Worm (Caenorhabditis elegans): ENCODE results near the gene str-30.

The str-30 gene

DNA sequence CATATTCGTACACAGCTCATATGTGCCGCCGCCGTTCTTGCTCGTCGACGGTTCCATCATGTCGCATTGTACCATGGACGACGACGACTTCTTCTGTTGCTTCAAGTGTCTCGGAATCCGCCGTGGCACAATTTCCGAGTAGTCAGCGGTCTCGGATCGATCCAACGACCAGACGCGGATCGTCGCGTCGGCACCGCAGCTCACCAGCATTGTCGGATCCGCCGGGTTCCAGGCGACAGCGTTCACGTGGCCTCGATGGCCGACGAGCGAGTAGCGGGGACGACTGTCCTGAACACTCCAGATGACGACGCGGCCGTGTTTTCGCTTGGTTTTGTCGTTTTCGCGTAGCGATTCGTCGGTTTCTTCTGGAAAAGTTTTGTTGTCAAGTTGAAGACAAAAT, 25.5 kb downstream of the str-30 start:
- TF ChIP-seq ref-2 (tag; optimal IDR thresholded peaks at IDR 0.05), result no peak
- no peak for TF ChIP-seq pros-1 (tag; optimal IDR thresholded peaks at IDR 0.05)
- no peak for TF ChIP-seq pha-2 (tag; optimal IDR thresholded peaks at IDR 0.05)
- TF ChIP-seq unc-42 (tag; optimal IDR thresholded peaks at IDR 0.05), result no peak
- TF ChIP-seq sox-4 (tag; optimal IDR thresholded peaks at IDR 0.05), result no peak

- TF ChIP-seq Y22D7AL.16 (tag; optimal IDR thresholded peaks at IDR 0.05) (no peak), dve-1 (tag; optimal IDR thresholded peaks at IDR 0.05) (peak; percentile 5), pha-2 (tag; optimal IDR thresholded peaks at IDR 0.05) (no peak), K02D7.2 (tag; optimal IDR thresholded peaks at IDR 0.05) (no peak), nfya-1 (tag; optimal IDR thresholded peaks at IDR 0.05) (peak; percentile 47), ceh-18 (tag; optimal IDR thresholded peaks at IDR 0.05) (no peak), elt-4 (tag; optimal IDR thresholded peaks at IDR 0.05) (no peak), hlh-30 (tag; optimal IDR thresholded peaks at IDR 0.05; ENCODE audit: insufficient read depth) (peak; percentile 12), pros-1 (tag; optimal IDR thresholded peaks at IDR 0.05) (no peak), gmeb-2 (tag; optimal IDR thresholded peaks at IDR 0.05) (no peak), ceh-14 (tag; optimal IDR thresholded peaks at IDR 0.05) (no peak), odd-2 (tag; optimal IDR thresholded peaks at IDR 0.05) (no peak), ahr-1 (tag; optimal IDR thresholded peaks at IDR 0.05) (no peak), unc-55 (GFP tag; optimal IDR thresholded peaks at IDR 0.05) (peak; percentile 34)
Observed at ce11 chrV:3756887-3757286, 32.0 kb downstream of the str-30 start, which contains the start of gene gid-7. gid-7 (minus strand) TSS chrV:3757074.

DNA sequence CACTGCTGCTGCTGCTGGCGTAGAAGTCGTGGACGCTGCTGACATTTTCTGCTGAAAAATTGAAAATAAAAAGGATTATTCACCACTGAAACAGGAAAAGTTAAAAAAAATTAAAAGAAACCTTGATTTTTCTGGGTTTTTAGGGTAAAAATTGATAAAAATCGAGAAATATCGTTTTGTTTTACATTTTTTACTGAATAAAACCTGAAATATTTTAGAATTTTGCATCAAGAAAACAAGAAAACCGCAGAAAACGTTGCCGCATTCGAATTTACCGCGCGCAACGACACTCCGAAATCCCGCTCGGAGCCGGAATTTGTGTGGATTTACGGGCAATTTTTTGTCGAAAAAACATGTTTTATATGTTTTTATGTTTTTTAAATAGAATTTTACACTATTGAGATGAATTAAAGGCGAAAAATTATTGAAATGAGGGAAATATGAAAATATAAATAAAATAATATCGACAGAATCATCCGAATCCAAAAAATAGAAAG, 34.6 kb downstream of the str-30 start, which contains the start of gene chk-1:
Gene chk-1 (minus strand): TSS at position 51 of the 497 bp plus-strand sequence.
- TF ChIP-seq dmd-4 (tag; optimal IDR thresholded peaks at IDR 0.05; ENCODE audit: borderline replicate concordance), result no peak
- peak; percentile 34 for TF ChIP-seq nfya-1 (tag; optimal IDR thresholded peaks at IDR 0.05)

DNA sequence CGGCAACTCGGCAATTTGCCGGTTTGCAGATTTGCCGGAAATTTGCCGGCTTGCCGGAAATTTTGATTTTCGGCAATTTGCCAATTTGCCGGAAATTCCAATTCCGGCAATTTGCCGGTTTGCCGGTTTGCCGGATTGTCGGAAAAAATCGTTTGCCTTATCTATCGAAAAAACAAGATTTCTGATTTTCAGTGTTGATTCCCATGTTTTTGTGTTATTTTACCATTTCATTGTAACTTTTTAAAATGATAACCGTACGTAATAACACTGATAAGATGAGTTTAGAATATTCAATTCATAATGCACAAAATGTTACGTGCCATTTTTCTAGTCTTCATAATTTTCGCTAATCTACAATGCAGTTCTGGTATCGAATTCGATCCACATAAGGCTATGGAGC, 36.0 kb downstream of the str-30 start, which contains the start of gene oac-55:
Gene oac-55 (plus strand): TSS at position 301 of the 400 bp plus-strand sequence.
- TF ChIP-seq npax-4 (tag; optimal IDR thresholded peaks at IDR 0.05) (no peak), ceh-45 (GFP tag; IDR thresholded peaks at IDR 0.05) (no peak), nhr-11 (tag; optimal IDR thresholded peaks at IDR 0.05) (no peak), ref-2 (tag; optimal IDR thresholded peaks at IDR 0.05) (no peak), hlh-13 (GFP tag; optimal IDR thresholded peaks at IDR 0.05) (no peak), sox-4 (tag; optimal IDR thresholded peaks at IDR 0.05) (no peak)

DNA sequence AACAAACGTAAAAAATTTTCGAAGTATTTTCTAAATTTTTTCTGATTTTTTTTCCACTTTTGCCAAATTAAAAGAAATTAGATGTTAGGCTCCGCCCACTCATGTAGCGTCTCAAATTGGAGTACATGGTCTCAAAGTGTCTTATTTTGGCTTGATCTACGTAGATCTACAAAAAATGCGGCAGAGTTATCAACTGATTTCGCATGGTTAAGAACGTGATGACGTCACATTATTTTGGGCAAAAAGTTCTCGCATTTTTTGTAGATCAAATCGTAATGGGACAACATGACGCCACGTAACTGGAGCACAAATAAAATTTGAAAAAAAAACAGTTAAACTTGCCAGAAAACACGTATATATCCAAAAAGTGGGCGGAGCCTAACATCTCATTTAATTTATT, 37.0 kb downstream of the str-30 start:
- TF ChIP-seq rnt-1 (tag; optimal IDR thresholded peaks at IDR 0.05) (no peak), pqm-1 (tag; optimal IDR thresholded peaks at IDR 0.05) (no peak), lin-11 (tag; optimal IDR thresholded peaks at IDR 0.05) (no peak), ztf-16 (tag; optimal IDR thresholded peaks at IDR 0.05) (no peak), unc-86 (tag; optimal IDR thresholded peaks at IDR 0.05) (no peak), pha-4 (tag; optimal IDR thresholded peaks at IDR 0.05) (no peak), mec-3 (tag; optimal IDR thresholded peaks at IDR 0.05; ENCODE audit: borderline replicate concordance) (no peak), madf-2 (tag; optimal IDR thresholded peaks at IDR 0.05) (no peak), ceh-45 (GFP tag; IDR thresholded peaks at IDR 0.05) (no peak), ceh-2 (tag; optimal IDR thresholded peaks at IDR 0.05) (no peak), elt-2 (tag; optimal IDR thresholded peaks at IDR 0.05) (no peak)

DNA sequence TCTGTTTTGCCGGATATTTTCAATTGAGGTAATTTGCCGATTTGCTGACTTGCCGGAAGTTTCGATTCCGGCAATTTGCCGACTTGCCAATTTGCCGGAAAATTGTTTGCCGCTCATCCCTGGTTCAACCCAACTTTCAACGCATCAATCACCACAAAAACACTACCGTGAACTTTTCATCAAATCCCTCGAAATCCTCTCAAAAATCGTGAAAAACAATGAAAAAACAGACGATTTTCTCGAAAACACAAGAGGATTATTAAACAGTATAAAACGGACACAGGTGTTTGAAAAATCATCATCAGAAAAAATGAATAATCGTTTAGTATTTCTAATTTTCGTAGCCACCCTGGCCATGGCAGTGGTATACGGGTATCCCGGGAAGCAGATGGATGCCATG, 42.0 kb downstream of the str-30 start, which contains the start of gene Y39H10A.1:
Gene Y39H10A.1 (plus strand): TSS at position 301 of the 400 bp plus-strand sequence.
- TF ChIP-seq ama-1 (optimal IDR thresholded peaks at IDR 0.05), result no peak
- TF ChIP-seq hlh-8 (tag; optimal IDR thresholded peaks at IDR 0.05), result no peak
- TF ChIP-seq C08G9.2 (tag; optimal IDR thresholded peaks at IDR 0.05), result no peak
- TF ChIP-seq nfya-1 (tag; optimal IDR thresholded peaks at IDR 0.05), result no peak
- TF ChIP-seq unc-42 (tag; optimal IDR thresholded peaks at IDR 0.05), result no peak
- TF ChIP-seq madf-2 (tag; optimal IDR thresholded peaks at IDR 0.05), result no peak
- no peak for TF ChIP-seq ceh-48 (tag; optimal IDR thresholded peaks at IDR 0.05)
- TF ChIP-seq ttx-3 (tag; optimal IDR thresholded peaks at IDR 0.05), result no peak
- TF ChIP-seq tbx-2 (tag; optimal IDR thresholded peaks at IDR 0.05), result no peak
- TF ChIP-seq fkh-6 (tag; optimal IDR thresholded peaks at IDR 0.05), result no peak
- no peak for TF ChIP-seq hlh-6 (tag; optimal IDR thresholded peaks at IDR 0.05)
- TF ChIP-seq unc-3 (GFP tag; conservative IDR thresholded peaks at IDR 0.05), result no peak
- TF ChIP-seq unc-3 (tag; optimal IDR thresholded peaks at IDR 0.05), result no peak
- TF ChIP-seq ceh-18 (tag; optimal IDR thresholded peaks at IDR 0.05), result no peak
- no peak for TF ChIP-seq ceh-24 (tag; optimal IDR thresholded peaks at IDR 0.05)
- TF ChIP-seq nhr-11 (tag; optimal IDR thresholded peaks at IDR 0.05), result no peak
- TF ChIP-seq fax-1 (tag; optimal IDR thresholded peaks at IDR 0.05), result no peak
- no peak for TF ChIP-seq nhr-232 (tag; optimal IDR thresholded peaks at IDR 0.05)
